Worm (Caenorhabditis elegans): ENCODE data around the gene gur-5.
A peak's percentile ranks its signal among the peaks of the same experiment; 100 is the strongest.

gur-5 gene

ce11 chrII:5271729-5272322 lies 13.3 kb upstream of the gur-5 start, which contains the start of gene drn-1:
Gene drn-1 (minus strand): TSS chrII:5271845.
- TF ChIP-seq unc-42 (tag; optimal IDR thresholded peaks at IDR 0.05), result peak; percentile 9
- no peak for TF ChIP-seq ahr-1 (tag; optimal IDR thresholded peaks at IDR 0.05)

- peak; percentile 4 for TF ChIP-seq ceh-31 (tag; optimal IDR thresholded peaks at IDR 0.05)
- TF ChIP-seq pax-1 (tag; optimal IDR thresholded peaks at IDR 0.05), result no peak
- TF ChIP-seq ama-1 (optimal IDR thresholded peaks at IDR 0.05), result no peak
- no peak for TF ChIP-seq unc-3 (GFP tag; conservative IDR thresholded peaks at IDR 0.05)
- no peak for TF ChIP-seq unc-3 (tag; optimal IDR thresholded peaks at IDR 0.05)
- TF ChIP-seq pros-1 (tag; optimal IDR thresholded peaks at IDR 0.05), result no peak
- TF ChIP-seq elt-4 (tag; optimal IDR thresholded peaks at IDR 0.05), result no peak
- no peak for TF ChIP-seq tbx-2 (tag; optimal IDR thresholded peaks at IDR 0.05)
- no peak for TF ChIP-seq sdc-2 (tag; optimal IDR thresholded peaks at IDR 0.05)
These were observed 8.4 kb upstream of the gur-5 start for ce11 chrII:5276736-5277135.

- TF ChIP-seq ceh-48 (tag; optimal IDR thresholded peaks at IDR 0.05) (no peak), zip-5 (tag; optimal IDR thresholded peaks at IDR 0.05) (no peak), syd-9 (tag; optimal IDR thresholded peaks at IDR 0.05) (no peak), fkh-6 (tag; optimal IDR thresholded peaks at IDR 0.05) (no peak), F13H6.1 (tag; optimal IDR thresholded peaks at IDR 0.05) (no peak), lim-6 (tag; optimal IDR thresholded peaks at IDR 0.05) (no peak), pqm-1 (tag; optimal IDR thresholded peaks at IDR 0.05) (no peak), unc-42 (tag; optimal IDR thresholded peaks at IDR 0.05) (no peak), ceh-30 (tag; optimal IDR thresholded peaks at IDR 0.05) (no peak), ceh-24 (tag; optimal IDR thresholded peaks at IDR 0.05) (no peak)
These were observed 7.3 kb upstream of the gur-5 start for ce11 chrII:5277780-5278179.

- TF ChIP-seq hlh-15 (tag; optimal IDR thresholded peaks at IDR 0.05), result no peak
- no peak for TF ChIP-seq tbx-2 (tag; optimal IDR thresholded peaks at IDR 0.05)
- no peak for TF ChIP-seq K09A11.1 (tag; optimal IDR thresholded peaks at IDR 0.05; ENCODE audit: insufficient read depth)
- no peak for TF ChIP-seq madf-2 (tag; optimal IDR thresholded peaks at IDR 0.05)
- TF ChIP-seq pag-3 (tag; optimal IDR thresholded peaks at IDR 0.05; ENCODE audit: borderline replicate concordance), result no peak
- no peak for TF ChIP-seq sox-2 (GFP tag; IDR thresholded peaks at IDR 0.05)
- no peak for TF ChIP-seq syd-9 (tag; optimal IDR thresholded peaks at IDR 0.05)
- no peak for TF ChIP-seq ceh-2 (tag; optimal IDR thresholded peaks at IDR 0.05)
- no peak for TF ChIP-seq pax-1 (tag; optimal IDR thresholded peaks at IDR 0.05)
- TF ChIP-seq dve-1 (tag; optimal IDR thresholded peaks at IDR 0.05), result no peak
- no peak for TF ChIP-seq ceh-48 (tag; optimal IDR thresholded peaks at IDR 0.05)
- no peak for TF ChIP-seq dmd-4 (tag; optimal IDR thresholded peaks at IDR 0.05; ENCODE audit: borderline replicate concordance)
- TF ChIP-seq ztf-16 (tag; optimal IDR thresholded peaks at IDR 0.05), result no peak
- TF ChIP-seq rnt-1 (tag; optimal IDR thresholded peaks at IDR 0.05), result no peak
- no peak for TF ChIP-seq sdc-2 (tag; optimal IDR thresholded peaks at IDR 0.05)
- no peak for TF ChIP-seq hlh-13 (GFP tag; optimal IDR thresholded peaks at IDR 0.05)
- TF ChIP-seq K02D7.2 (tag; optimal IDR thresholded peaks at IDR 0.05), result no peak
- no peak for TF ChIP-seq unc-55 (GFP tag; optimal IDR thresholded peaks at IDR 0.05)
- no peak for TF ChIP-seq ceh-30 (tag; optimal IDR thresholded peaks at IDR 0.05)
These were observed 4.0 kb upstream of the gur-5 start for ce11 chrII:5281137-5281536.

ce11 chrII:5282192-5282591 lies 2.9 kb upstream of the gur-5 start, which contains the start of gene pmt-1:
Gene pmt-1 (minus strand): TSS chrII:5282523.
- TF ChIP-seq fkh-10 (GFP tag; optimal IDR thresholded peaks at IDR 0.05), result no peak
- no peak for TF ChIP-seq hlh-30 (tag; optimal IDR thresholded peaks at IDR 0.05; ENCODE audit: insufficient read depth)
- no peak for TF ChIP-seq hlh-6 (tag; optimal IDR thresholded peaks at IDR 0.05)
- no peak for TF ChIP-seq ahr-1 (tag; optimal IDR thresholded peaks at IDR 0.05)
- no peak for TF ChIP-seq ceh-22 (tag; optimal IDR thresholded peaks at IDR 0.05)
- TF ChIP-seq K09A11.1 (tag; optimal IDR thresholded peaks at IDR 0.05; ENCODE audit: insufficient read depth), result no peak
- TF ChIP-seq ceh-31 (tag; optimal IDR thresholded peaks at IDR 0.05), result no peak
- TF ChIP-seq ref-2 (tag; optimal IDR thresholded peaks at IDR 0.05), result no peak
- TF ChIP-seq tbx-7 (tag; optimal IDR thresholded peaks at IDR 0.05), result no peak

Data from whole organism, late embryonic.